Fruit fly (Drosophila melanogaster) whole organism, embryonic: ENCODE measurements around the gene Rab39.

Experiments
- ATbp ChIP-seq: fragments of 200-800 bp; sonication (Bioruptor generic); optimal IDR thresholded peaks from 2 replicates; lab custom pipeline; 2017; ENCODE audit warnings: missing biosample characterization, mild to moderate bottlenecking, missing genetic modification characterization, missing genetic modification reagents
- CG10267 ChIP-seq: fragments of 200-800 bp; sonication (Bioruptor generic); optimal IDR thresholded peaks from 2 replicates; lab custom pipeline; 2018; ENCODE audit warnings: missing biosample characterization, mild to moderate bottlenecking, missing genetic modification characterization, moderate library complexity
- CG10462 ChIP-seq: fragments of 200-800 bp; sonication (Bioruptor generic); optimal IDR thresholded peaks from 2 replicates; lab custom pipeline; 2016; ENCODE audit warnings: missing biosample characterization, missing genetic modification characterization
- CG10565 ChIP-seq: fragments of 200-800 bp; sonication (Bioruptor generic); optimal IDR thresholded peaks from 3 replicates; lab custom pipeline; 2016; ENCODE audit warnings: missing biosample characterization, mild to moderate bottlenecking, missing genetic modification characterization
- CG11456 ChIP-seq: fragments of 200-800 bp; sonication (Bioruptor generic); IDR thresholded peaks from 3 replicates; pipeline ENCODE4 v1.3.6; 2022; ENCODE audit warnings: missing biosample characterization, missing genetic modification characterization
- CG12236 ChIP-seq: fragments of 200-800 bp; sonication (Bioruptor generic); optimal IDR thresholded peaks from 2 replicates; lab custom pipeline; 2016; ENCODE audit warnings: missing biosample characterization, missing genetic modification characterization
- CG12769 ChIP-seq: fragments of 200-800 bp; sonication (Bioruptor generic); optimal IDR thresholded peaks from 2 replicates; lab custom pipeline; 2019; ENCODE audit warnings: missing biosample characterization, mild to moderate bottlenecking, missing genetic modification characterization, moderate library complexity
- CG14014 ChIP-seq: fragments of 200-800 bp; sonication (Bioruptor generic); IDR thresholded peaks from 2 replicates; pipeline ENCODE4 v1.3.6; 2022; ENCODE audit warnings: missing biosample characterization, missing genetic modification characterization
- CG14667 ChIP-seq: fragments of 200-800 bp; sonication (Bioruptor generic); IDR thresholded peaks from 2 replicates; pipeline ENCODE4 v1.3.6; 2022; ENCODE audit warnings: missing biosample characterization, missing genetic modification characterization
- CG16815 ChIP-seq: fragments of 200-800 bp; sonication (Bioruptor generic); optimal IDR thresholded peaks from 3 replicates; lab custom pipeline; 2017; ENCODE audit warnings: missing biosample characterization, mild to moderate bottlenecking, missing genetic modification characterization
- CG16863 ChIP-seq: fragments of 200-800 bp; sonication (Bioruptor generic); optimal IDR thresholded peaks from 3 replicates; lab custom pipeline; 2016; ENCODE audit warnings: missing biosample characterization, missing genetic modification characterization
- CG17385 ChIP-seq: fragments of 200-800 bp; sonication (Bioruptor generic); optimal IDR thresholded peaks from 3 replicates; lab custom pipeline; 2018; ENCODE audit warnings: missing biosample characterization, mild to moderate bottlenecking, missing genetic modification characterization
- CG17829 ChIP-seq: fragments of 200-800 bp; optimal IDR thresholded peaks from 2 replicates; lab custom pipeline; 2019; ENCODE audit warnings: missing biosample characterization, mild to moderate bottlenecking, missing genetic modification characterization, moderate library complexity
- CG2120 ChIP-seq: fragments of 200-800 bp; sonication (Bioruptor generic); optimal IDR thresholded peaks from 3 replicates; lab custom pipeline; 2016; ENCODE audit warnings: missing biosample characterization, missing genetic modification characterization
- CG3995 ChIP-seq: fragments of 200-800 bp; sonication (Bioruptor generic); optimal IDR thresholded peaks from 3 replicates; lab custom pipeline; 2016; ENCODE audit warnings: missing biosample characterization, missing genetic modification characterization
- CG5180 ChIP-seq: fragments of 200-800 bp; sonication (Bioruptor generic); optimal IDR thresholded peaks from 3 replicates; lab custom pipeline; 2017; ENCODE audit warnings: missing biosample characterization, missing genetic modification characterization, mild to moderate bottlenecking, moderate library complexity, missing genetic modification reagents
- CG5245 ChIP-seq: fragments of 200-800 bp; sonication (Bioruptor generic); optimal IDR thresholded peaks from 3 replicates; lab custom pipeline; 2016; ENCODE audit warnings: missing biosample characterization, missing genetic modification characterization
- CG5953 ChIP-seq: fragments of 200-800 bp; sonication (Bioruptor generic); IDR thresholded peaks from 2 replicates; pipeline ENCODE4 v1.3.6; 2022; ENCODE audit warnings: missing biosample characterization, missing genetic modification characterization
- CG6175 ChIP-seq: fragments of 200-800 bp; sonication (Bioruptor generic); IDR thresholded peaks from 3 replicates; pipeline ENCODE4 v1.3.6; 2022; ENCODE audit warnings: missing biosample characterization, missing genetic modification characterization
- CG8765 ChIP-seq: fragments of 200-800 bp; sonication (Bioruptor generic); IDR thresholded peaks from 2 replicates; pipeline ENCODE4 v1.3.6; 2022; ENCODE audit warnings: missing biosample characterization, missing genetic modification characterization
- CG9609 ChIP-seq: fragments of 200-800 bp; sonication (Bioruptor generic); optimal IDR thresholded peaks from 3 replicates; lab custom pipeline; 2016; ENCODE audit warnings: missing biosample characterization, missing genetic modification characterization
- CG9817 ChIP-seq: fragments of 200-800 bp; sonication (Bioruptor generic); optimal IDR thresholded peaks from 2 replicates; lab custom pipeline; 2018; ENCODE audit warnings: missing biosample characterization, mild to moderate bottlenecking, missing genetic modification characterization, moderate library complexity
- Chrac-16 ChIP-seq: fragments of 200-800 bp; sonication (Bioruptor generic); optimal IDR thresholded peaks from 3 replicates; lab custom pipeline; 2016; ENCODE audit warnings: missing biosample characterization, missing genetic modification characterization
- E2f1 ChIP-seq: fragments of 200-800 bp; sonication (Bioruptor generic); IDR thresholded peaks from 2 replicates; pipeline ENCODE4 v1.3.6; 2022; ENCODE audit warnings: missing biosample characterization, missing genetic modification characterization
- ERR ChIP-seq: fragments of 200-800 bp; sonication (Bioruptor generic); optimal IDR thresholded peaks from 2 replicates; lab custom pipeline; 2016; ENCODE audit warnings: missing biosample characterization, missing genetic modification characterization
- Elba2 ChIP-seq: fragments of 200-800 bp; sonication (Bioruptor generic); optimal IDR thresholded peaks from 3 replicates; lab custom pipeline; 2016; ENCODE audit warnings: missing biosample characterization, missing genetic modification characterization
- Ets65A ChIP-seq: fragments of 200-800 bp; sonication (Bioruptor generic); peaks from one replicate; lab custom pipeline; 2016; ENCODE audit warnings: missing biosample characterization, missing genetic modification characterization
- HmgD ChIP-seq: fragments of 200-800 bp; sonication (Bioruptor generic); optimal IDR thresholded peaks from 3 replicates; lab custom pipeline; 2016; ENCODE audit warnings: missing biosample characterization, missing genetic modification characterization
- Hr3 ChIP-seq: fragments of 200-800 bp; sonication (Bioruptor generic); optimal IDR thresholded peaks from 3 replicates; lab custom pipeline; 2016; ENCODE audit warnings: missing biosample characterization, missing genetic modification characterization
- Hsf ChIP-seq: fragments of 200-800 bp; sonication (Bioruptor generic); optimal IDR thresholded peaks from 3 replicates; lab custom pipeline; 2016; ENCODE audit warnings: missing biosample characterization, missing genetic modification characterization
- MBD-R2 ChIP-seq: fragments of 200-800 bp; sonication (Bioruptor generic); IDR thresholded peaks from 2 replicates; pipeline ENCODE4 v1.3.6; 2022; ENCODE audit warnings: missing biosample characterization, missing genetic modification characterization
- Max ChIP-seq: fragments of 200-800 bp; sonication (Bioruptor generic); optimal IDR thresholded peaks from 2 replicates; lab custom pipeline; 2016; ENCODE audit warnings: missing biosample characterization, mild to moderate bottlenecking, missing genetic modification characterization
- Meics ChIP-seq: fragments of 200-800 bp; sonication (Bioruptor generic); optimal IDR thresholded peaks from 2 replicates; lab custom pipeline; 2017; ENCODE audit warnings: missing biosample characterization, mild to moderate bottlenecking, missing genetic modification characterization
- NC2β ChIP-seq: fragments of 200-800 bp; sonication (Bioruptor generic); optimal IDR thresholded peaks from 2 replicates; lab custom pipeline; 2016; ENCODE audit warnings: missing biosample characterization, missing genetic modification characterization
- NK7.1 ChIP-seq: fragments of 200-800 bp; sonication (Bioruptor generic); optimal IDR thresholded peaks from 3 replicates; lab custom pipeline; 2016; ENCODE audit warnings: missing biosample characterization, missing genetic modification characterization
- Neu2 ChIP-seq: fragments of 200-800 bp; sonication (Bioruptor generic); optimal IDR thresholded peaks from 3 replicates; lab custom pipeline; 2016; ENCODE audit warnings: missing biosample characterization, missing genetic modification characterization, borderline replicate concordance
- Opbp ChIP-seq: fragments of 200-800 bp; sonication (Bioruptor generic); IDR thresholded peaks from 3 replicates; pipeline ENCODE4 v1.3.6; 2022; ENCODE audit warnings: missing biosample characterization, missing genetic modification characterization; ENCODE audit not compliant: partially characterized antibody
- Ravus ChIP-seq: fragments of 200-800 bp; sonication (Bioruptor generic); IDR thresholded peaks from 2 replicates; pipeline ENCODE4 v1.3.6; 2022; ENCODE audit warnings: missing biosample characterization, missing genetic modification characterization
- Rx ChIP-seq: fragments of 200-800 bp; sonication (Bioruptor generic); IDR thresholded peaks from 2 replicates; pipeline ENCODE4 v1.3.6; 2022; ENCODE audit warnings: missing biosample characterization, missing genetic modification characterization
- Xbp1 ChIP-seq: fragments of 200-800 bp; sonication (Bioruptor generic); optimal IDR thresholded peaks from 3 replicates; lab custom pipeline; 2016; ENCODE audit warnings: missing biosample characterization, mild to moderate bottlenecking, missing genetic modification characterization
- bsh ChIP-seq, 2 experiments: fragments of 200-800 bp; sonication (Bioruptor generic); optimal IDR thresholded peaks; 2 replicates each; lab custom pipeline; 2017 to 2018; ENCODE audit warnings: mild to moderate bottlenecking in 2 of 2, missing biosample characterization in 2 of 2, missing genetic modification characterization in 2 of 2, moderate library complexity in 1 of 2
- chn ChIP-seq: fragments of 200-800 bp; sonication (Bioruptor generic); optimal IDR thresholded peaks from 2 replicates; lab custom pipeline; 2016; ENCODE audit warnings: missing biosample characterization, missing genetic modification characterization
- dm ChIP-seq: fragments of 200-800 bp; sonication (Bioruptor generic); optimal IDR thresholded peaks from 3 replicates; lab custom pipeline; 2016; ENCODE audit warnings: missing biosample characterization, missing genetic modification characterization
- gcm ChIP-seq: fragments of 200-800 bp; sonication (Bioruptor generic); optimal IDR thresholded peaks from 2 replicates; lab custom pipeline; 2019; ENCODE audit warnings: missing biosample characterization, mild to moderate bottlenecking, missing genetic modification characterization, moderate library complexity
- inv ChIP-seq: fragments of 200-800 bp; sonication (Bioruptor generic); IDR thresholded peaks from 2 replicates; pipeline ENCODE4 v1.3.6; 2022; ENCODE audit warnings: missing biosample characterization, missing genetic modification characterization; ENCODE audit not compliant: partially characterized antibody
- mam ChIP-seq: fragments of 200-800 bp; sonication (Bioruptor generic); optimal IDR thresholded peaks from 3 replicates; lab custom pipeline; 2016; ENCODE audit warnings: missing biosample characterization, missing genetic modification characterization
- rib ChIP-seq: fragments of 200-800 bp; sonication (Bioruptor generic); IDR thresholded peaks from 2 replicates; pipeline ENCODE4 v1.3.6; 2022; ENCODE audit warnings: missing biosample characterization, missing genetic modification characterization
- slbo ChIP-seq: fragments of 200-800 bp; sonication (Bioruptor generic); IDR thresholded peaks from 2 replicates; pipeline ENCODE4 v1.3.6; 2022; ENCODE audit warnings: missing biosample characterization, missing genetic modification characterization
- stwl ChIP-seq: fragments of 200-800 bp; sonication (Bioruptor generic); optimal IDR thresholded peaks from 3 replicates; lab custom pipeline; 2018; ENCODE audit warnings: missing biosample characterization, mild to moderate bottlenecking, missing genetic modification characterization, moderate library complexity
- tna ChIP-seq: fragments of 200-800 bp; sonication (Bioruptor generic); IDR thresholded peaks from 2 replicates; pipeline ENCODE4 v1.3.6; 2022; ENCODE audit warnings: missing biosample characterization, missing genetic modification characterization; ENCODE audit not compliant: partially characterized antibody
- toy ChIP-seq: fragments of 200-800 bp; sonication (Bioruptor generic); IDR thresholded peaks from 2 replicates; pipeline ENCODE4 v1.3.6; 2022; ENCODE audit warnings: missing biosample characterization, missing genetic modification characterization
- wdn ChIP-seq: fragments of 200-800 bp; sonication (Bioruptor generic); IDR thresholded peaks from 2 replicates; pipeline ENCODE4 v1.3.6; 2022; ENCODE audit warnings: missing biosample characterization, missing genetic modification characterization

Rab39 gene

dm6 chrX:7692740-7693064 lies 42.0 kb upstream of the Rab39 start (continued):
- no peak; the same call in 1 of the 2 replicates for TF ChIP-seq CG8765 (GFP tag; lab: Robert Waterston, UW)
- TF ChIP-seq CG5953 = peak; percentile 79
- TF ChIP-seq rib (GFP tag; lab: Robert Waterston, UW) = no peak
- no peak for TF ChIP-seq CG10565 (GFP tag; lab: Kevin White, UChicago)
- TF ChIP-seq Max (GFP tag; lab: Kevin White, UChicago) = peak; percentile 21
- peak; percentile 41 for TF ChIP-seq CG9817 (tag; lab: Kevin White, UChicago)
- peak; percentile 73 for TF ChIP-seq CG14014 (GFP tag; lab: Robert Waterston, UW)
- TF ChIP-seq Neu2 (GFP tag; lab: Kevin White, UChicago) = no peak
- peak; percentile 88 for TF ChIP-seq slbo (GFP tag; lab: Robert Waterston, UW)
- TF ChIP-seq CG16863 (GFP tag; lab: Kevin White, UChicago) = peak; percentile 35
- TF ChIP-seq Chrac-16 = peak; percentile 61
- TF ChIP-seq gcm = peak; percentile 24
- no peak for TF ChIP-seq inv
- TF ChIP-seq Xbp1 (GFP tag; lab: Kevin White, UChicago) = peak; percentile 66
- no peak for TF ChIP-seq Elba2
- peak; percentile 76 for TF ChIP-seq Hsf
- TF ChIP-seq Hr3 = peak; percentile 43
- TF ChIP-seq ATbp = peak; percentile 40
- peak; percentile 2 for TF ChIP-seq CG3995
- TF ChIP-seq NK7.1 (GFP tag; lab: Kevin White, UChicago) = peak; percentile 3
- peak; percentile 55 for TF ChIP-seq Rx (GFP tag; lab: Robert Waterston, UW)
- TF ChIP-seq Meics (GFP tag; lab: Kevin White, UChicago) = peak; percentile 77
- TF ChIP-seq CG14667 (GFP tag; lab: Robert Waterston, UW) = peak; percentile 59; the same call in 1 of the 2 replicates
- TF ChIP-seq E2f1 = peak; percentile 67
- TF ChIP-seq bsh (GFP tag; optimal IDR thresholded peaks at IDR 0.05; lab: Kevin White, UChicago) = peak in 1 of 2 experiments; percentile 80
- TF ChIP-seq toy (GFP tag; lab: Robert Waterston, UW) = no peak
- peak; percentile 70 for TF ChIP-seq CG11456 (GFP tag; lab: Robert Waterston, UW)
- TF ChIP-seq Opbp (GFP tag; lab: Robert Waterston, UW) = no peak
- TF ChIP-seq Ets65A (GFP tag; lab: Kevin White, UChicago) = peak; percentile 91
- TF ChIP-seq mam (GFP tag; lab: Kevin White, UChicago) = peak; percentile 73
- TF ChIP-seq tna (GFP tag; lab: Robert Waterston, UW) = no peak
- no peak for TF ChIP-seq CG17385 (GFP tag; lab: Kevin White, UChicago)
- no peak for TF ChIP-seq wdn (GFP tag; lab: Robert Waterston, UW)
- TF ChIP-seq stwl (tag; lab: Kevin White, UChicago) = no peak
- peak; percentile 26 for TF ChIP-seq dm (GFP tag; lab: Kevin White, UChicago)
- TF ChIP-seq Ravus (GFP tag; lab: Robert Waterston, UW) = no peak
- peak; percentile 17 for TF ChIP-seq CG5180 (GFP tag; lab: Kevin White, UChicago)
- TF ChIP-seq MBD-R2 (GFP tag; lab: Robert Waterston, UW) = peak; percentile 53; the same call in 1 of the 2 replicates
- no peak for TF ChIP-seq HmgD (GFP tag; lab: Kevin White, UChicago)
- TF ChIP-seq CG12769 (tag; lab: Kevin White, UChicago) = peak; percentile 79
- TF ChIP-seq CG16815 (GFP tag; lab: Kevin White, UChicago) = peak; percentile 32
- TF ChIP-seq CG5245 = peak; percentile 19
- 0 out of 3 replicates have a peak, but pooled peaks have one; percentile 42 for TF ChIP-seq CG6175 (GFP tag; lab: Robert Waterston, UW)
- peak; percentile 54 for TF ChIP-seq CG17829 (tag; lab: Kevin White, UChicago)
- TF ChIP-seq CG9609 (GFP tag; lab: Kevin White, UChicago) = peak; percentile 60
- TF ChIP-seq CG12236 (GFP tag; lab: Kevin White, UChicago) = peak; percentile 34
- TF ChIP-seq ERR (GFP tag; lab: Kevin White, UChicago) = peak; percentile 62
- no peak for TF ChIP-seq NC2β
- peak; percentile 31 for TF ChIP-seq CG10267
- peak; percentile 89 for TF ChIP-seq CG2120
- TF ChIP-seq chn (GFP tag; lab: Kevin White, UChicago) = peak; percentile 41
- no peak for TF ChIP-seq CG10462 (GFP tag; lab: Kevin White, UChicago)
